Fruit fly (Drosophila melanogaster): ENCODE data around the gene eEF1alpha2.

eEF1alpha2 gene

dm6 chr3R:31738060-31738619, at the start of gene eEF1alpha2:
Gene eEF1alpha2, plus strand, starts transcription at chr3R:31738468.
- TF ChIP-seq CG17801 (GFP tag; optimal IDR thresholded peaks at IDR 0.05; ENCODE audit: partially characterized antibody), result no peak

- TF ChIP-seq CG17801 (GFP tag; optimal IDR thresholded peaks at IDR 0.05; ENCODE audit: partially characterized antibody), result no peak
Observed at dm6 chr3R:31688671-31689642, 49.3 kb upstream of the eEF1alpha2 start.

dm6 chr3R:31689727-31690126, 48.5 kb upstream of the eEF1alpha2 start:
- no peak for TF ChIP-seq CG17801 (GFP tag; optimal IDR thresholded peaks at IDR 0.05; ENCODE audit: partially characterized antibody)

- no peak for TF ChIP-seq CG17801 (GFP tag; optimal IDR thresholded peaks at IDR 0.05; ENCODE audit: partially characterized antibody)
Observed at dm6 chr3R:31690439-31690838, 47.8 kb upstream of the eEF1alpha2 start.

- TF ChIP-seq CG17801 (GFP tag; optimal IDR thresholded peaks at IDR 0.05; ENCODE audit: partially characterized antibody), result no peak
Observed at dm6 chr3R:31696664-31697063, 41.6 kb upstream of the eEF1alpha2 start.

- no peak for TF ChIP-seq CG17801 (GFP tag; optimal IDR thresholded peaks at IDR 0.05; ENCODE audit: partially characterized antibody)
Observed at dm6 chr3R:31697606-31698005, 40.7 kb upstream of the eEF1alpha2 start.

dm6 chr3R:31698143-31698776, 40.0 kb upstream of the eEF1alpha2 start:
- no peak for TF ChIP-seq CG17801 (GFP tag; optimal IDR thresholded peaks at IDR 0.05; ENCODE audit: partially characterized antibody)

- TF ChIP-seq CG17801 (GFP tag; optimal IDR thresholded peaks at IDR 0.05; ENCODE audit: partially characterized antibody), result no peak
Observed at dm6 chr3R:31700212-31700611, 38.1 kb upstream of the eEF1alpha2 start.

dm6 chr3R:31701934-31702333, 36.3 kb upstream of the eEF1alpha2 start:
- no peak for TF ChIP-seq CG17801 (GFP tag; optimal IDR thresholded peaks at IDR 0.05; ENCODE audit: partially characterized antibody)

dm6 chr3R:31703370-31703769, 34.9 kb upstream of the eEF1alpha2 start:
- no peak for TF ChIP-seq CG17801 (GFP tag; optimal IDR thresholded peaks at IDR 0.05; ENCODE audit: partially characterized antibody)

- no peak for TF ChIP-seq CG17801 (GFP tag; optimal IDR thresholded peaks at IDR 0.05; ENCODE audit: partially characterized antibody)
Observed at dm6 chr3R:31704524-31705215, 33.6 kb upstream of the eEF1alpha2 start.

- TF ChIP-seq CG17801 (GFP tag; optimal IDR thresholded peaks at IDR 0.05; ENCODE audit: partially characterized antibody), result no peak
Observed at dm6 chr3R:31706142-31706894, 31.9 kb upstream of the eEF1alpha2 start.

dm6 chr3R:31706895-31707238, 31.4 kb upstream of the eEF1alpha2 start:
- no peak for TF ChIP-seq CG17801 (GFP tag; optimal IDR thresholded peaks at IDR 0.05; ENCODE audit: partially characterized antibody)

dm6 chr3R:31708240-31708639, 30.0 kb upstream of the eEF1alpha2 start, which contains the start of gene CG42693:
Gene CG42693, minus strand, starts transcription at chr3R:31708340.
- no peak for TF ChIP-seq CG17801 (GFP tag; optimal IDR thresholded peaks at IDR 0.05; ENCODE audit: partially characterized antibody)

All from ovary, adult (tissue).